Worm (Caenorhabditis elegans) whole organism, late embryonic: ENCODE data around the gene abi-1.

Experiments used
- C38D4.7 ChIP-seq: fragments of 200-800 bp; sonication (Bioruptor generic); optimal IDR thresholded peaks from 2 replicates; lab custom pipeline; 2018; ENCODE audit warnings: mild to moderate bottlenecking, missing genetic modification characterization, moderate library complexity, missing compliant biosample characterization
- F13H6.1 ChIP-seq: sonication (generic microtip); optimal IDR thresholded peaks from 2 replicates; lab custom pipeline; 2016; ENCODE audit warnings: missing genetic modification characterization, missing compliant biosample characterization
- K02D7.2 ChIP-seq: sonication (generic microtip); optimal IDR thresholded peaks from 2 replicates; lab custom pipeline; 2017; ENCODE audit warnings: mild to moderate bottlenecking, missing genetic modification characterization, missing compliant biosample characterization
- K09A11.1 ChIP-seq: sonication (generic microtip); optimal IDR thresholded peaks from 2 replicates; lab custom pipeline; 2017; ENCODE audit warnings: antibody characterized with exemption, mild to moderate bottlenecking, missing genetic modification characterization, missing compliant biosample characterization; ENCODE audit not compliant: insufficient read depth
- T23F11.4 ChIP-seq: fragments of 200-800 bp; sonication (Bioruptor generic); optimal IDR thresholded peaks from 2 replicates; lab custom pipeline; 2018; ENCODE audit warnings: mild to moderate bottlenecking, missing genetic modification characterization, missing compliant biosample characterization
- Y22D7AL.16 ChIP-seq: sonication (generic microtip); optimal IDR thresholded peaks from 2 replicates; lab custom pipeline; 2016; ENCODE audit warnings: missing genetic modification characterization, missing compliant biosample characterization
- ahr-1 ChIP-seq: sonication (generic microtip); optimal IDR thresholded peaks from 2 replicates; lab custom pipeline; 2016; ENCODE audit warnings: missing genetic modification characterization, missing compliant biosample characterization
- ama-1 ChIP-seq: fragments of 150-350 bp; optimal IDR thresholded peaks from 2 replicates; lab custom pipeline; 2014
- ceh-14 ChIP-seq: sonication (generic microtip); optimal IDR thresholded peaks from 2 replicates; lab custom pipeline; 2016; ENCODE audit warnings: missing genotype, missing genetic modification characterization, missing compliant biosample characterization
- ceh-18 ChIP-seq: sonication (generic microtip); optimal IDR thresholded peaks from 2 replicates; lab custom pipeline; 2016; ENCODE audit warnings: missing genetic modification characterization, missing compliant biosample characterization
- ceh-19 ChIP-seq: fragments of 200-800 bp; sonication (Bioruptor generic); optimal IDR thresholded peaks from 2 replicates; lab custom pipeline; 2018; ENCODE audit warnings: mild to moderate bottlenecking, missing genetic modification characterization, missing compliant biosample characterization
- ceh-30 ChIP-seq: fragments of 150-350 bp; optimal IDR thresholded peaks from 2 replicates; lab custom pipeline; 2014; ENCODE audit warnings: missing biosample characterization, missing genetic modification characterization
- ceh-31 ChIP-seq: sonication (generic microtip); optimal IDR thresholded peaks from 2 replicates; lab custom pipeline; 2016; ENCODE audit warnings: missing genetic modification characterization, missing compliant biosample characterization
- ceh-34 ChIP-seq: sonication (generic microtip); optimal IDR thresholded peaks from 2 replicates; lab custom pipeline; 2016; ENCODE audit warnings: mild to moderate bottlenecking, missing genetic modification characterization, missing compliant biosample characterization
- ceh-45 ChIP-seq: fragments of 200-800 bp; sonication (Bioruptor generic); IDR thresholded peaks from 2 replicates; pipeline ENCODE4 v1.3.6; 2022; ENCODE audit warnings: missing genetic modification reagents, missing genetic modification characterization, missing compliant biosample characterization
- ceh-48 ChIP-seq: sonication (generic microtip); optimal IDR thresholded peaks from 2 replicates; lab custom pipeline; 2016; ENCODE audit warnings: missing genetic modification characterization, inconsistent platforms, missing compliant biosample characterization
- ceh-6 ChIP-seq: fragments of 200-800 bp; sonication (Bioruptor generic); optimal IDR thresholded peaks from 2 replicates; lab custom pipeline; 2018; ENCODE audit warnings: mild to moderate bottlenecking, missing genetic modification characterization, missing compliant biosample characterization
- ceh-9 ChIP-seq: sonication (generic microtip); optimal IDR thresholded peaks from 2 replicates; lab custom pipeline; 2016; ENCODE audit warnings: mild to moderate bottlenecking, missing genetic modification characterization, inconsistent platforms, missing compliant biosample characterization
- che-1 ChIP-seq: sonication (generic microtip); optimal IDR thresholded peaks from 2 replicates; lab custom pipeline; 2016; ENCODE audit warnings: mild to moderate bottlenecking, missing genetic modification characterization, missing compliant biosample characterization
- dmd-4 ChIP-seq: sonication (generic microtip); optimal IDR thresholded peaks from 2 replicates; lab custom pipeline; 2016; ENCODE audit warnings: borderline replicate concordance, missing genetic modification characterization, missing compliant biosample characterization
- dve-1 ChIP-seq: sonication (generic microtip); optimal IDR thresholded peaks from 2 replicates; lab custom pipeline; 2017; ENCODE audit warnings: antibody characterized with exemption, mild to moderate bottlenecking, missing genetic modification characterization, missing compliant biosample characterization
- fax-1 ChIP-seq: sonication (generic microtip); optimal IDR thresholded peaks from 2 replicates; lab custom pipeline; 2016; ENCODE audit warnings: missing genotype, missing genetic modification characterization, missing compliant biosample characterization
- fkh-10 ChIP-seq: fragments of 150-350 bp; optimal IDR thresholded peaks from 2 replicates; lab custom pipeline; 2014; ENCODE audit warnings: missing biosample characterization, missing genetic modification reagents, missing genetic modification characterization
- gmeb-2 ChIP-seq: sonication (generic microtip); optimal IDR thresholded peaks from 2 replicates; lab custom pipeline; 2016; ENCODE audit warnings: missing genetic modification characterization, inconsistent platforms, missing compliant biosample characterization
- hlh-13 ChIP-seq: fragments of 200-800 bp; sonication (Bioruptor generic); optimal IDR thresholded peaks from 2 replicates; lab custom pipeline; 2018; ENCODE audit warnings: mild to moderate bottlenecking, missing genetic modification characterization, missing compliant biosample characterization
- hlh-30 ChIP-seq: sonication (generic microtip); optimal IDR thresholded peaks from 2 replicates; lab custom pipeline; 2017; ENCODE audit warnings: antibody characterized with exemption, missing genetic modification characterization, missing compliant biosample characterization; ENCODE audit not compliant: insufficient read depth
- hlh-6 ChIP-seq: sonication (generic microtip); optimal IDR thresholded peaks from 2 replicates; lab custom pipeline; 2016; ENCODE audit warnings: missing genotype, missing genetic modification characterization, missing compliant biosample characterization
- hlh-8 ChIP-seq: sonication (generic microtip); optimal IDR thresholded peaks from 2 replicates; lab custom pipeline; 2016; ENCODE audit warnings: missing genotype, missing genetic modification characterization, missing compliant biosample characterization
- lim-6 ChIP-seq: sonication (generic microtip); optimal IDR thresholded peaks from 2 replicates; lab custom pipeline; 2016; ENCODE audit warnings: missing genetic modification characterization, missing compliant biosample characterization
- lin-11 ChIP-seq: fragments of 200-800 bp; sonication (Bioruptor generic); optimal IDR thresholded peaks from 2 replicates; lab custom pipeline; 2018; ENCODE audit warnings: mild to moderate bottlenecking, missing genetic modification characterization, missing compliant biosample characterization
- madf-2 ChIP-seq: sonication (generic microtip); optimal IDR thresholded peaks from 2 replicates; lab custom pipeline; 2017; ENCODE audit warnings: missing genetic modification characterization, missing compliant biosample characterization
- mec-3 ChIP-seq: sonication (generic microtip); optimal IDR thresholded peaks from 2 replicates; lab custom pipeline; 2016; ENCODE audit warnings: borderline replicate concordance, missing genetic modification characterization, missing compliant biosample characterization
- nhr-232 ChIP-seq: sonication (generic microtip); optimal IDR thresholded peaks from 2 replicates; lab custom pipeline; 2016; ENCODE audit warnings: missing genetic modification characterization, missing compliant biosample characterization
- pat-9 ChIP-seq: fragments of 200-800 bp; sonication (Bioruptor generic); optimal IDR thresholded peaks from 2 replicates; lab custom pipeline; 2018; ENCODE audit warnings: mild to moderate bottlenecking, missing genetic modification characterization, moderate library complexity, missing compliant biosample characterization
- pax-1 ChIP-seq: fragments of 150-350 bp; optimal IDR thresholded peaks from 2 replicates; lab custom pipeline; 2014; ENCODE audit warnings: missing biosample characterization, missing genetic modification characterization
- pha-2 ChIP-seq: sonication (generic microtip); optimal IDR thresholded peaks from 2 replicates; lab custom pipeline; 2017; ENCODE audit warnings: mild to moderate bottlenecking, missing genetic modification characterization, missing compliant biosample characterization
- pha-4 ChIP-seq: fragments of 150-350 bp; optimal IDR thresholded peaks from 2 replicates; lab custom pipeline; 2018; ENCODE audit warnings: missing biosample characterization, missing genetic modification reagents, missing genetic modification characterization
- pqm-1 ChIP-seq: sonication (generic microtip); optimal IDR thresholded peaks from 2 replicates; lab custom pipeline; 2016; ENCODE audit warnings: missing genetic modification characterization, missing compliant biosample characterization
- pros-1 ChIP-seq: fragments of 150-350 bp; optimal IDR thresholded peaks from 2 replicates; lab custom pipeline; 2014; ENCODE audit warnings: missing biosample characterization, missing genetic modification reagents, missing genetic modification characterization
- ref-2 ChIP-seq: sonication (generic microtip); optimal IDR thresholded peaks from 2 replicates; lab custom pipeline; 2016; ENCODE audit warnings: missing genetic modification characterization, missing compliant biosample characterization
- rnt-1 ChIP-seq: sonication (generic microtip); optimal IDR thresholded peaks from 2 replicates; lab custom pipeline; 2016; ENCODE audit warnings: missing genetic modification characterization, missing compliant biosample characterization
- sdc-2 ChIP-seq: sonication (generic microtip); optimal IDR thresholded peaks from 2 replicates; lab custom pipeline; 2016; ENCODE audit warnings: missing genotype, missing genetic modification characterization, missing compliant biosample characterization
- sox-2 ChIP-seq: fragments of 200-800 bp; sonication (Bioruptor generic); IDR thresholded peaks from 2 replicates; pipeline ENCODE4 v1.3.6; 2022; ENCODE audit warnings: missing genetic modification reagents, missing genetic modification characterization, missing compliant biosample characterization
- sox-4 ChIP-seq: sonication (generic microtip); optimal IDR thresholded peaks from 2 replicates; lab custom pipeline; 2017; ENCODE audit warnings: mild to moderate bottlenecking, missing genetic modification characterization, inconsistent platforms, missing compliant biosample characterization
- syd-9 ChIP-seq: sonication (generic microtip); optimal IDR thresholded peaks from 2 replicates; lab custom pipeline; 2016; ENCODE audit warnings: mild to moderate bottlenecking, missing genetic modification characterization, moderate library complexity, missing compliant biosample characterization
- tbx-2 ChIP-seq: sonication (generic microtip); optimal IDR thresholded peaks from 2 replicates; lab custom pipeline; 2016; ENCODE audit warnings: missing genetic modification characterization, missing compliant biosample characterization
- unc-3 ChIP-seq, 2 experiments: fragments of 200-800 bp in 1 of 2; sonication (Bioruptor generic) in 1 of 2; sonication (generic microtip) in 1 of 2; conservative IDR thresholded peaks in 1 of 2; optimal IDR thresholded peaks in 1 of 2; 2 replicates each; pipeline versions ENCODE4 v1.3.6 to Lab custom; 2016 to 2022; ENCODE audit warnings: missing compliant biosample characterization in 2 of 2, missing genetic modification characterization in 2 of 2, missing genetic modification reagents in 1 of 2
- unc-42 ChIP-seq: sonication (generic microtip); optimal IDR thresholded peaks from 2 replicates; lab custom pipeline; 2016; ENCODE audit warnings: missing genotype, missing genetic modification characterization, missing compliant biosample characterization
- unc-55 ChIP-seq: sonication (generic microtip); optimal IDR thresholded peaks from 2 replicates; lab custom pipeline; 2017; ENCODE audit warnings: missing biosample characterization, missing genetic modification reagents, missing genetic modification characterization
- unc-86 ChIP-seq: sonication (generic microtip); optimal IDR thresholded peaks from 2 replicates; lab custom pipeline; 2016; ENCODE audit warnings: missing genetic modification characterization, missing compliant biosample characterization

Gene abi-1

DNA sequence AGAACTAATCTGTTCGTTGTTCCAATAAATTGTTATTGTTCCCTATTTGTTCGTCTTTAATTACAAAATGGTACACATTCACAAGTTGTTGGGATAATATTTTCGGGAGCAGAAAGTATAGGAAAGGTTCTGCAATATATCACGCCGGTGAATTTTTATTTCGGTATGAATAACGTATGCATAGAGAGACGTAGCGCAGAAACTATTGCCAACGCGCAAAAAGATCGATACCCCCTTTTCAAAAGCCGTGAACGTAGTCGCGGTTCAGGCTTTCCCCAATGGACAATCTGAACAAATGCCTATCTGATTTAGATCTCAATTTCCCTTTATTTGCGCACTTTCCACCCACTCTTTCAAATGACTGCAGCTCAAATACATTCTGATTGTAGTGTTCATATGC, 12.4 kb downstream of the abi-1 start, which contains the start of gene pst-2:
Gene pst-2, plus strand, starts transcription at position 293 of the 400 bp plus-strand sequence.
- no peak for TF ChIP-seq sdc-2 (tag; lab: Kevin White, UChicago)
- TF ChIP-seq ceh-30 = no peak
- no peak for TF ChIP-seq ama-1
- TF ChIP-seq ceh-31 = no peak
- TF ChIP-seq C38D4.7 (GFP tag; lab: Kevin White, UChicago) = no peak
- TF ChIP-seq lim-6 (tag; lab: Kevin White, UChicago) = no peak
- no peak for TF ChIP-seq sox-2
- TF ChIP-seq pqm-1 (tag; lab: Kevin White, UChicago) = no peak
- TF ChIP-seq nhr-232 = no peak
- TF ChIP-seq dmd-4 (tag; lab: Kevin White, UChicago) = no peak
- no peak for TF ChIP-seq che-1 (tag; lab: Kevin White, UChicago)
- no peak for TF ChIP-seq K09A11.1 (tag; lab: Kevin White, UChicago)
- TF ChIP-seq unc-55 (GFP tag; lab: Kevin White, UChicago) = no peak
- TF ChIP-seq sox-4 (tag; lab: Kevin White, UChicago) = no peak
- TF ChIP-seq mec-3 (tag; lab: Kevin White, UChicago) = no peak
- no peak for TF ChIP-seq F13H6.1 (tag; lab: Kevin White, UChicago)
- TF ChIP-seq pha-4 (tag; lab: Kevin White, UChicago) = no peak
- no peak for TF ChIP-seq K02D7.2 (tag; lab: Kevin White, UChicago)
- no peak for TF ChIP-seq dve-1 (tag; lab: Kevin White, UChicago)

DNA sequence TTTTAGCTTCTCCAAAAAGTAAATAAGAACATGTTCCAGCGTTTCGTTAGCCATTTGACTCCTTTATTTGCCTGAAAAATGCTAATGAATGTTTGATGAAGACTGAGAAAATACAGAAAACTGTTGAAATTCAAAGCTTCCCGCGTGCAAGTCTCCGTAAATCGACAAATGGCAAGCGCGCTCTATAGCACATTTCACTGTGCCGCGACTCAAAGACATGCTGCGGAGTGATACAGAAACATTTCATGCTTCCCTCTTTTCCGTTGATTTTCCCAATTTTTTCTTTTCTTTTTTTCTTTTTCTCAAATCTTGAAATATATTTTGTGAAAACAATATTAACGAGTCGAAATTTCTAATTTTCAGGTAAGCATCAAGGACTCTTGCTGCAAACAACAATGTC, 13.6 kb downstream of the abi-1 start, which contains the start of the genes ska-3 and rps-12:
Gene ska-3, minus strand, starts transcription at position 71 of the 400 bp plus-strand sequence.
Gene rps-12, plus strand, starts transcription at position 364 of the 400 bp plus-strand sequence.
- TF ChIP-seq ceh-14 (tag; lab: Kevin White, UChicago) = peak; percentile 62
- TF ChIP-seq sox-4 (tag; lab: Kevin White, UChicago) = no peak
- TF ChIP-seq ref-2 = peak; percentile 90
- TF ChIP-seq unc-42 (tag; lab: Kevin White, UChicago) = peak; percentile 87
- peak; percentile 74 for TF ChIP-seq unc-86 (tag; lab: Kevin White, UChicago)
- TF ChIP-seq ceh-30 = peak; percentile 64
- TF ChIP-seq ceh-18 = peak; percentile 94
- peak; percentile 58 for TF ChIP-seq pat-9 (tag; lab: Kevin White, UChicago)
- no peak for TF ChIP-seq nhr-232
- TF ChIP-seq gmeb-2 = no peak
- no peak for TF ChIP-seq ceh-45
- TF ChIP-seq pha-2 = peak; percentile 55
- peak; percentile 34 for TF ChIP-seq pqm-1 (tag; lab: Kevin White, UChicago)
- TF ChIP-seq K02D7.2 (tag; lab: Kevin White, UChicago) = no peak
- TF ChIP-seq hlh-6 = no peak
- peak; percentile 70 for TF ChIP-seq hlh-30 (tag; lab: Kevin White, UChicago)
- no peak for TF ChIP-seq ama-1
- no peak for TF ChIP-seq lin-11 (tag; lab: Kevin White, UChicago)
- TF ChIP-seq pha-4 (tag; lab: Kevin White, UChicago) = no peak
- no peak for TF ChIP-seq ahr-1 (tag; lab: Kevin White, UChicago)
- peak; percentile 94 for TF ChIP-seq tbx-2
- peak; percentile 21 for TF ChIP-seq F13H6.1 (tag; lab: Kevin White, UChicago)
- TF ChIP-seq Y22D7AL.16 = no peak
- TF ChIP-seq ceh-9 (tag; lab: Kevin White, UChicago) = no peak
- TF ChIP-seq hlh-8 (tag; lab: Kevin White, UChicago) = peak; percentile 43
- TF ChIP-seq unc-3 (GFP tag; conservative IDR thresholded peaks at IDR 0.05; lab: Robert Waterston, UW) = no peak
- TF ChIP-seq unc-3 (tag; optimal IDR thresholded peaks at IDR 0.05; lab: Kevin White, UChicago) = peak; percentile 56
- TF ChIP-seq pax-1 (tag; lab: Kevin White, UChicago) = peak; percentile 93
- peak; percentile 56 for TF ChIP-seq madf-2
- no peak for TF ChIP-seq fkh-10 (GFP tag; lab: Kevin White, UChicago)
- peak; percentile 48 for TF ChIP-seq syd-9 (tag; lab: Kevin White, UChicago)
- TF ChIP-seq fax-1 (tag; lab: Kevin White, UChicago) = no peak
- TF ChIP-seq ceh-6 (GFP tag; lab: Kevin White, UChicago) = no peak
- peak; percentile 74 for TF ChIP-seq pros-1
- peak; percentile 87 for TF ChIP-seq rnt-1 (tag; lab: Kevin White, UChicago)
- TF ChIP-seq ceh-34 = peak; percentile 89
- peak; percentile 82 for TF ChIP-seq ceh-48
- TF ChIP-seq hlh-13 = no peak
- TF ChIP-seq ceh-19 (GFP tag; lab: Kevin White, UChicago) = no peak
- peak; percentile 95 for TF ChIP-seq dve-1 (tag; lab: Kevin White, UChicago)
- TF ChIP-seq T23F11.4 (GFP tag; lab: Kevin White, UChicago) = no peak
